Worm (Caenorhabditis elegans) whole organism, early embryonic: Measurements from ENCODE around the gene ZK84.4.

Experiments
- B0310.2 ChIP-seq: sonication (generic microtip); optimal IDR thresholded peaks from 2 replicates; lab custom pipeline; 2016; ENCODE audit warnings: mild to moderate bottlenecking, missing genetic modification characterization, missing compliant biosample characterization
- ama-1 ChIP-seq: fragments of 150-350 bp; optimal IDR thresholded peaks from 2 replicates; lab custom pipeline; 2014
- sea-1 ChIP-seq: fragments of 200-800 bp; sonication (Bioruptor generic); conservative IDR thresholded peaks from 2 replicates; pipeline ENCODE4 v1.3.6; 2022; ENCODE audit warnings: missing genetic modification characterization, missing compliant biosample characterization
- tbx-37 ChIP-seq: fragments of 200-800 bp; sonication (Bioruptor generic); conservative IDR thresholded peaks from 2 replicates; pipeline ENCODE4 v1.3.6; 2022; ENCODE audit warnings: missing genetic modification reagents, missing genetic modification characterization, missing compliant biosample characterization

DNA sequence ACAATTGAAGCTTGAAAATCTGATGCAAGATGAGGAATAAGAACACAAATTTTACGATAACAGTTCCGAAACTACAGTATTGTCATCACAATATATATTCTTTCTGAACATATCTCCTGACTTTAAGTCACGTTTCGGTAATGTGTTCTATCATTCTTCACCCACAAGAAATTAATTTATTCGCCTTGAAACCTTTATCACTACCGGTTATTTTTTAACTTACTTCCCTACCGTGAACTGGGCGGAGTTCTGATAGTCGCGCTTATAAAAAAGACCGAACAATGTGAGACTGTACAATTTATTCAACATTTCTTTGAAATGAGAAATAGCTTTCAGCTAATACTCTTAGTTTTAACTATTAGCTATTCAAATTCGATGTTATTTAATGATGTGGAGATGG, 1.8 kb upstream of the ZK84.4 start, which contains the start of gene ins-20:
- no peak for TF ChIP-seq tbx-37 (GFP tag; lab: Robert Waterston, UW)
- no peak for TF ChIP-seq B0310.2
- TF ChIP-seq ama-1 (lab: Kevin White, UChicago), result no peak
- no peak for TF ChIP-seq sea-1 (GFP tag; lab: Robert Waterston, UW)
